Fruit fly (Drosophila melanogaster) whole organism, prepupa: ENCODE results near the gene WASp.

Experiments used
- CG10631 ChIP-seq: fragments of 200-800 bp; sonication (Bioruptor generic); optimal IDR thresholded peaks from 2 replicates; lab custom pipeline; 2016; ENCODE audit warnings: missing biosample characterization, missing genetic modification characterization
- CG10669 ChIP-seq: fragments of 200-800 bp; sonication (Bioruptor generic); optimal IDR thresholded peaks from 3 replicates; lab custom pipeline; 2018; ENCODE audit warnings: missing biosample characterization, mild to moderate bottlenecking, missing genetic modification characterization, moderate library complexity
- CG11294 ChIP-seq: fragments of 200-800 bp; sonication (Bioruptor generic); IDR thresholded peaks from 2 replicates; pipeline ENCODE4 v1.3.6; 2022; ENCODE audit warnings: missing biosample characterization, missing genetic modification characterization
- CG11762 ChIP-seq: fragments of 200-800 bp; sonication (Bioruptor generic); optimal IDR thresholded peaks from 3 replicates; lab custom pipeline; 2016; ENCODE audit warnings: missing biosample characterization, missing genetic modification characterization; ENCODE audit not compliant: insufficient read depth
- CG11902 ChIP-seq: fragments of 200-800 bp; sonication (Bioruptor generic); optimal IDR thresholded peaks from 3 replicates; lab custom pipeline; 2016; ENCODE audit warnings: missing biosample characterization, missing genetic modification characterization
- CG15336 ChIP-seq: fragments of 200-800 bp; sonication (Bioruptor generic); IDR thresholded peaks from 2 replicates; pipeline ENCODE4 v1.3.6; 2022; ENCODE audit warnings: missing biosample characterization, missing genetic modification characterization
- CG1621 ChIP-seq: fragments of 200-800 bp; sonication (Bioruptor generic); optimal IDR thresholded peaks from 3 replicates; lab custom pipeline; 2018; ENCODE audit warnings: missing biosample characterization, mild to moderate bottlenecking, missing genetic modification characterization
- CG16779 ChIP-seq: fragments of 200-800 bp; sonication (Bioruptor generic); optimal IDR thresholded peaks from 3 replicates; lab custom pipeline; 2017; ENCODE audit warnings: missing biosample characterization, mild to moderate bottlenecking, missing genetic modification characterization
- CG3032 ChIP-seq: fragments of 200-800 bp; optimal IDR thresholded peaks from 2 replicates; lab custom pipeline; 2019; ENCODE audit warnings: missing biosample characterization, mild to moderate bottlenecking, missing genetic modification characterization, moderate library complexity
- CG31627 ChIP-seq: fragments of 200-800 bp; sonication (Bioruptor generic); optimal IDR thresholded peaks from 3 replicates; lab custom pipeline; 2016; ENCODE audit warnings: missing biosample characterization, missing genetic modification characterization
- CG32006 ChIP-seq: fragments of 200-800 bp; sonication (Bioruptor generic); optimal IDR thresholded peaks from 3 replicates; lab custom pipeline; 2017; ENCODE audit warnings: missing biosample characterization, mild to moderate bottlenecking, missing genetic modification characterization
- CG34406 ChIP-seq: fragments of 200-800 bp; sonication (Bioruptor generic); optimal IDR thresholded peaks from 3 replicates; lab custom pipeline; 2016; ENCODE audit warnings: missing biosample characterization, missing genetic modification characterization
- CG3919 ChIP-seq: fragments of 200-800 bp; sonication (Bioruptor generic); optimal IDR thresholded peaks from 3 replicates; lab custom pipeline; 2016; ENCODE audit warnings: missing biosample characterization, missing genetic modification characterization
- CG4318 ChIP-seq: fragments of 200-800 bp; sonication (Bioruptor generic); optimal IDR thresholded peaks from 3 replicates; lab custom pipeline; 2017; ENCODE audit warnings: missing biosample characterization, mild to moderate bottlenecking, missing genetic modification characterization
- CG6163 ChIP-seq: fragments of 200-800 bp; sonication (Bioruptor generic); IDR thresholded peaks from 3 replicates; pipeline ENCODE4 v1.3.6; 2022; ENCODE audit warnings: missing biosample characterization, missing genetic modification characterization
- CG6276 ChIP-seq: fragments of 200-800 bp; sonication (Bioruptor generic); optimal IDR thresholded peaks from 2 replicates; lab custom pipeline; 2017; ENCODE audit warnings: missing biosample characterization, mild to moderate bottlenecking, missing genetic modification characterization
- CG6792 ChIP-seq: fragments of 200-800 bp; sonication (Bioruptor generic); optimal IDR thresholded peaks from 3 replicates; lab custom pipeline; 2016; ENCODE audit warnings: missing biosample characterization, missing genetic modification characterization
- CG6808 ChIP-seq: fragments of 200-800 bp; sonication (Bioruptor generic); optimal IDR thresholded peaks from 3 replicates; lab custom pipeline; 2017; ENCODE audit warnings: missing biosample characterization, missing genetic modification characterization, mild to moderate bottlenecking, moderate library complexity, missing genetic modification reagents
- CG6854 ChIP-seq: fragments of 200-800 bp; sonication (Bioruptor generic); optimal IDR thresholded peaks from 2 replicates; lab custom pipeline; 2017; ENCODE audit warnings: missing biosample characterization, mild to moderate bottlenecking, missing genetic modification characterization
- CG7368 ChIP-seq: fragments of 200-800 bp; sonication (Bioruptor generic); optimal IDR thresholded peaks from 3 replicates; lab custom pipeline; 2016; ENCODE audit warnings: missing biosample characterization, missing genetic modification characterization
- CG8119 ChIP-seq: fragments of 200-800 bp; sonication (Bioruptor generic); IDR thresholded peaks from 3 replicates; pipeline ENCODE4 v1.3.6; 2022; ENCODE audit warnings: missing biosample characterization, missing genetic modification characterization
- CG8319 ChIP-seq: fragments of 200-800 bp; sonication (Bioruptor generic); optimal IDR thresholded peaks from 3 replicates; lab custom pipeline; 2016; ENCODE audit warnings: missing biosample characterization, missing genetic modification characterization
- CG8632 ChIP-seq: fragments of 200-800 bp; sonication (Bioruptor generic); optimal IDR thresholded peaks from 3 replicates; lab custom pipeline; 2016; ENCODE audit warnings: missing biosample characterization, missing genetic modification characterization
- CG9139 ChIP-seq: fragments of 200-800 bp; sonication (Bioruptor generic); optimal IDR thresholded peaks from 3 replicates; lab custom pipeline; 2017; ENCODE audit warnings: missing biosample characterization, mild to moderate bottlenecking, missing genetic modification characterization
- Eip75B ChIP-seq: fragments of 200-800 bp; sonication (Bioruptor generic); optimal IDR thresholded peaks from 3 replicates; lab custom pipeline; 2016; ENCODE audit warnings: missing biosample characterization, missing genetic modification characterization
- Eip78C ChIP-seq: fragments of 200-800 bp; sonication (Bioruptor generic); peaks from one replicate; lab custom pipeline; 2016; ENCODE audit warnings: missing biosample characterization, missing genetic modification characterization
- Eip93F ChIP-seq: fragments of 200-800 bp; sonication (Bioruptor generic); optimal IDR thresholded peaks from 2 replicates; lab custom pipeline; 2016; ENCODE audit warnings: missing biosample characterization, mild to moderate bottlenecking, missing genetic modification characterization
- Ets21C ChIP-seq: fragments of 200-800 bp; sonication (Bioruptor generic); optimal IDR thresholded peaks from 3 replicates; lab custom pipeline; 2016; ENCODE audit warnings: missing biosample characterization, missing genetic modification characterization
- Ets96B ChIP-seq: fragments of 200-800 bp; optimal IDR thresholded peaks from 2 replicates; lab custom pipeline; 2019; ENCODE audit warnings: missing biosample characterization, mild to moderate bottlenecking, missing genetic modification characterization, moderate library complexity
- Gug ChIP-seq: fragments of 200-800 bp; sonication (Bioruptor generic); IDR thresholded peaks from 2 replicates; pipeline ENCODE4 v1.3.6; 2022; ENCODE audit warnings: missing biosample characterization, missing genetic modification characterization
- Hr38 ChIP-seq: sonication (Bioruptor generic); optimal IDR thresholded peaks from 2 replicates; lab custom pipeline; 2016; ENCODE audit warnings: missing biosample characterization, missing genetic modification characterization
- Hr4 ChIP-seq: fragments of 200-800 bp; sonication (Bioruptor generic); optimal IDR thresholded peaks from 3 replicates; lab custom pipeline; 2016; ENCODE audit warnings: missing biosample characterization, missing genetic modification characterization
- Lpt ChIP-seq: fragments of 200-800 bp; sonication (Bioruptor generic); optimal IDR thresholded peaks from 3 replicates; lab custom pipeline; 2016; ENCODE audit warnings: missing biosample characterization, missing genetic modification characterization
- Met ChIP-seq: fragments of 200-800 bp; sonication (Bioruptor generic); optimal IDR thresholded peaks from 3 replicates; lab custom pipeline; 2016; ENCODE audit warnings: missing biosample characterization, missing genetic modification characterization
- OdsH ChIP-seq: fragments of 200-800 bp; sonication (Bioruptor generic); optimal IDR thresholded peaks from 3 replicates; lab custom pipeline; 2016; ENCODE audit warnings: missing biosample characterization, missing genetic modification characterization
- Smox ChIP-seq: fragments of 200-800 bp; sonication (Bioruptor generic); optimal IDR thresholded peaks from 3 replicates; lab custom pipeline; 2016; ENCODE audit warnings: missing biosample characterization, missing genetic modification characterization
- Sox102F ChIP-seq: fragments of 200-800 bp; sonication (Bioruptor generic); optimal IDR thresholded peaks from 2 replicates; lab custom pipeline; 2016; ENCODE audit warnings: missing biosample characterization, mild to moderate bottlenecking, missing genetic modification characterization
- achi ChIP-seq: fragments of 200-800 bp; sonication (Bioruptor generic); optimal IDR thresholded peaks from 3 replicates; lab custom pipeline; 2016; ENCODE audit warnings: missing biosample characterization, missing genetic modification characterization
- cyc ChIP-seq: fragments of 200-800 bp; sonication (Bioruptor generic); optimal IDR thresholded peaks from 3 replicates; lab custom pipeline; 2016; ENCODE audit warnings: missing biosample characterization, missing genetic modification characterization
- dac ChIP-seq: fragments of 200-800 bp; sonication (Bioruptor generic); optimal IDR thresholded peaks from 2 replicates; lab custom pipeline; 2017; ENCODE audit warnings: missing biosample characterization, mild to moderate bottlenecking, missing genetic modification characterization
- dsx ChIP-seq: fragments of 200-800 bp; optimal IDR thresholded peaks from 3 replicates; lab custom pipeline; 2019; ENCODE audit warnings: missing biosample characterization, mild to moderate bottlenecking, missing genetic modification characterization, moderate library complexity; ENCODE audit not compliant: poor library complexity, severe bottlenecking
- eg ChIP-seq: fragments of 200-800 bp; sonication (Bioruptor generic); IDR thresholded peaks from 3 replicates; pipeline ENCODE4 v1.3.6; 2022; ENCODE audit warnings: missing biosample characterization, missing genetic modification characterization
- esn ChIP-seq: fragments of 200-800 bp; sonication (Bioruptor generic); optimal IDR thresholded peaks from 2 replicates; lab custom pipeline; 2016; ENCODE audit warnings: missing biosample characterization, mild to moderate bottlenecking, missing genetic modification characterization, moderate library complexity
- fd59A ChIP-seq: fragments of 200-800 bp; sonication (Bioruptor generic); optimal IDR thresholded peaks from 2 replicates; lab custom pipeline; 2017; ENCODE audit warnings: missing biosample characterization, mild to moderate bottlenecking, missing genetic modification characterization, missing genetic modification reagents
- lz ChIP-seq: fragments of 200-800 bp; sonication (Bioruptor generic); optimal IDR thresholded peaks from 3 replicates; lab custom pipeline; 2016; ENCODE audit warnings: missing biosample characterization, missing genetic modification characterization
- net ChIP-seq: fragments of 200-800 bp; sonication (Bioruptor generic); optimal IDR thresholded peaks from 3 replicates; lab custom pipeline; 2016; ENCODE audit warnings: missing biosample characterization, missing genetic modification characterization
- pdm3 ChIP-seq: fragments of 200-800 bp; sonication (Bioruptor generic); optimal IDR thresholded peaks from 3 replicates; lab custom pipeline; 2016; ENCODE audit warnings: missing biosample characterization, missing genetic modification characterization
- salr ChIP-seq, 2 experiments: fragments of 200-800 bp; sonication (Bioruptor generic); optimal IDR thresholded peaks; 3 replicates each; lab custom pipeline; 2016 to 2018; ENCODE audit warnings: missing biosample characterization in 2 of 2, missing genetic modification characterization in 2 of 2, mild to moderate bottlenecking in 1 of 2
- spab ChIP-seq: fragments of 200-800 bp; sonication (Bioruptor generic); optimal IDR thresholded peaks from 2 replicates; lab custom pipeline; 2017; ENCODE audit warnings: missing biosample characterization, mild to moderate bottlenecking, missing genetic modification characterization, missing genetic modification reagents
- topi ChIP-seq: fragments of 200-800 bp; sonication (Bioruptor generic); optimal IDR thresholded peaks from 3 replicates; lab custom pipeline; 2016; ENCODE audit warnings: missing biosample characterization, missing genetic modification characterization
- vri ChIP-seq: fragments of 200-800 bp; sonication (Bioruptor generic); optimal IDR thresholded peaks from 3 replicates; lab custom pipeline; 2016; ENCODE audit warnings: missing biosample characterization, mild to moderate bottlenecking, missing genetic modification characterization

WASp gene

dm6 chr3R:28844611-28845376 lies 13.0 kb upstream of the WASp start, which contains the start of the genes Apc and spg:
Apc (minus strand) TSS chr3R:28844748.
spg (plus strand) TSS chr3R:28845270.
- peak; percentile 34 for TF ChIP-seq CG8632 (GFP tag; lab: Kevin White, UChicago)
- peak; percentile 40 for TF ChIP-seq vri (GFP tag; lab: Kevin White, UChicago)
- no peak for TF ChIP-seq CG8119
- TF ChIP-seq Eip78C (GFP tag; lab: Kevin White, UChicago), result peak; percentile 78
- TF ChIP-seq eg, result peak; percentile 35; the same call in 1 of the 3 replicates
- no peak for TF ChIP-seq CG34406
- TF ChIP-seq CG8319 (GFP tag; lab: Kevin White, UChicago), result no peak
- no peak for TF ChIP-seq dsx
- peak; percentile 27 for TF ChIP-seq net (GFP tag; lab: Kevin White, UChicago)
- TF ChIP-seq achi (GFP tag; lab: Kevin White, UChicago), result peak; percentile 18
- TF ChIP-seq pdm3 (GFP tag; lab: Kevin White, UChicago), result peak; percentile 34
- no peak for TF ChIP-seq Lpt
- peak; percentile 66 for TF ChIP-seq CG6854 (GFP tag; lab: Kevin White, UChicago)
- TF ChIP-seq CG1621 (tag; lab: Kevin White, UChicago), result peak; percentile 48
- TF ChIP-seq Eip93F (GFP tag; lab: Kevin White, UChicago), result no peak
- TF ChIP-seq CG15336, result no peak
- TF ChIP-seq CG6276, result no peak
- peak; percentile 56 for TF ChIP-seq Sox102F
- no peak for TF ChIP-seq CG11902 (GFP tag; lab: Kevin White, UChicago)
- TF ChIP-seq CG16779 (tag; lab: Kevin White, UChicago), result no peak
- peak; percentile 25 for TF ChIP-seq esn (GFP tag; lab: Kevin White, UChicago)
- TF ChIP-seq topi, result peak; percentile 29
- TF ChIP-seq Ets96B, result no peak
- peak; percentile 15 for TF ChIP-seq CG10669 (GFP tag; lab: Kevin White, UChicago)
- TF ChIP-seq Hr38 (GFP tag; lab: Kevin White, UChicago), result no peak
- no peak for TF ChIP-seq CG11294 (GFP tag; lab: Robert Waterston, UW)
- TF ChIP-seq CG3032 (tag; lab: Kevin White, UChicago), result peak; percentile 42
- TF ChIP-seq CG9139 (GFP tag; lab: Kevin White, UChicago), result no peak
- no peak for TF ChIP-seq dac (GFP tag; lab: Kevin White, UChicago)
- no peak for TF ChIP-seq spab
- no peak for TF ChIP-seq Ets21C (GFP tag; lab: Kevin White, UChicago)
- TF ChIP-seq CG7368 (GFP tag; lab: Kevin White, UChicago), result no peak
- TF ChIP-seq CG31627 (GFP tag; lab: Kevin White, UChicago), result peak; percentile 18
- peak; percentile 37 for TF ChIP-seq OdsH (GFP tag; lab: Kevin White, UChicago)
- peak; percentile 31 for TF ChIP-seq Hr4
- peak; percentile 44 for TF ChIP-seq Met (GFP tag; lab: Kevin White, UChicago)
- TF ChIP-seq CG6808 (GFP tag; lab: Kevin White, UChicago), result no peak
- TF ChIP-seq CG4318 (GFP tag; lab: Kevin White, UChicago), result no peak
- TF ChIP-seq CG11762 (GFP tag; lab: Kevin White, UChicago), result no peak
- no peak for TF ChIP-seq Eip75B
- no peak for TF ChIP-seq CG32006 (GFP tag; lab: Kevin White, UChicago)
- no peak for TF ChIP-seq Smox
- TF ChIP-seq CG6792 (GFP tag; lab: Kevin White, UChicago), result peak; percentile 15
- peak; percentile 10 for TF ChIP-seq lz (GFP tag; lab: Kevin White, UChicago)
- no peak for TF ChIP-seq fd59A
- peak; percentile 48 for TF ChIP-seq CG10631 (GFP tag; lab: Kevin White, UChicago)
- TF ChIP-seq cyc (GFP tag; lab: Kevin White, UChicago), result no peak
- peak in 1 of 2 experiments; percentile 7 for TF ChIP-seq salr (GFP tag; optimal IDR thresholded peaks at IDR 0.05; lab: Kevin White, UChicago)
- TF ChIP-seq Gug (GFP tag; lab: Robert Waterston, UW), result no peak
- peak; percentile 33 for TF ChIP-seq CG3919
- peak; percentile 53; the same call in 1 of the 3 replicates for TF ChIP-seq CG6163 (GFP tag; lab: Robert Waterston, UW)
